Fruit fly (Drosophila melanogaster): Measurements from ENCODE around the gene CG8813.

Gene CG8813

dm6 chr2L:2830341-2830800, 39.1 kb upstream of the CG8813 start (continued):
- TF ChIP-seq ab (GFP tag; optimal IDR thresholded peaks at IDR 0.05) (peak; percentile 36), CG18599 (GFP tag; optimal IDR thresholded peaks at IDR 0.05) (peak; percentile 89), CG13894 (tag; optimal IDR thresholded peaks at IDR 0.05) (peak; percentile 8), nerfin-2 (GFP tag; IDR thresholded peaks at IDR 0.05; ENCODE audit: partially characterized antibody) (no peak), CG12236 (GFP tag; optimal IDR thresholded peaks at IDR 0.05) (peak; percentile 20), Six4 (GFP tag; optimal IDR thresholded peaks at IDR 0.05) (peak; percentile 86), Fer1 (GFP tag; optimal IDR thresholded peaks at IDR 0.05) (peak; percentile 89), jigr1 (GFP tag; IDR thresholded peaks at IDR 0.05) (no peak; the same call in 2 of the 3 replicates), wek (GFP tag; optimal IDR thresholded peaks at IDR 0.05) (no peak), gce (GFP tag; IDR thresholded peaks at IDR 0.05) (peak; percentile 27; the same call in 1 of the 3 replicates), CG43689 (GFP tag; IDR thresholded peaks at IDR 0.05) (no peak), CG11504 (tag; optimal IDR thresholded peaks at IDR 0.05) (peak; percentile 93), kay (GFP tag; optimal IDR thresholded peaks at IDR 0.05) (peak; percentile 79), sqz (GFP tag; optimal IDR thresholded peaks at IDR 0.05) (peak; percentile 74), mld (GFP tag; IDR thresholded peaks at IDR 0.05; ENCODE audit: partially characterized antibody) (no peak), zen2 (GFP tag; IDR thresholded peaks at IDR 0.05; ENCODE audit: partially characterized antibody) (no peak), maf-S (GFP tag; optimal IDR thresholded peaks at IDR 0.05) (peak; percentile 41), Eip74EF (GFP tag; optimal IDR thresholded peaks at IDR 0.05) (peak in 1 of 2 experiments; percentile 93), Dll (GFP tag; IDR thresholded peaks at IDR 0.05; ENCODE audit: partially characterized antibody) (no peak), CG33213 (GFP tag; optimal IDR thresholded peaks at IDR 0.05) (peak; percentile 47), CG17829 (tag; optimal IDR thresholded peaks at IDR 0.05) (peak; percentile 93), psq (GFP tag; optimal IDR thresholded peaks at IDR 0.05) (no peak), bsh (GFP tag; optimal IDR thresholded peaks at IDR 0.05) (peak; percentile 85 to 93), CG3163 (GFP tag; optimal IDR thresholded peaks at IDR 0.05) (no peak), gfzf (GFP tag; optimal IDR thresholded peaks at IDR 0.05) (no peak), fd96Cb (tag; optimal IDR thresholded peaks at IDR 0.05) (peak; percentile 89), chinmo (GFP tag; IDR thresholded peaks at IDR 0.05; ENCODE audit: partially characterized antibody) (no peak), slbo (GFP tag; IDR thresholded peaks at IDR 0.05) (no peak; the same call in 1 of the 2 replicates), CG2199 (GFP tag; IDR thresholded peaks at IDR 0.05) (no peak), CG31224 (GFP tag; IDR thresholded peaks at IDR 0.05) (peak; percentile 61), Rfx (GFP tag; IDR thresholded peaks at IDR 0.05) (peak; percentile 66), MESR4 (GFP tag; optimal IDR thresholded peaks at IDR 0.05) (no peak), Doc3 (GFP tag; IDR thresholded peaks at IDR 0.05; ENCODE audit: partially characterized antibody) (no peak), CG31441 (GFP tag; IDR thresholded peaks at IDR 0.05) (peak; percentile 94), Optix (GFP tag; IDR thresholded peaks at IDR 0.05) (peak; percentile 54; the same call in 2 of the 3 replicates), cwo (GFP tag; optimal IDR thresholded peaks at IDR 0.05) (peak; percentile 77), sima (GFP tag; optimal IDR thresholded peaks at IDR 0.05) (no peak), Vsx1 (GFP tag; optimal IDR thresholded peaks at IDR 0.05) (peak; percentile 77), ken (GFP tag; IDR thresholded peaks at IDR 0.05) (peak; percentile 31; the same call in 1 of the 3 replicates), bcd (GFP tag; optimal IDR thresholded peaks at IDR 0.05) (peak; percentile 90), CG16779 (GFP tag; IDR thresholded peaks at IDR 0.05) (no peak), lola (GFP tag; optimal IDR thresholded peaks at IDR 0.05) (peak in 1 of 3 experiments; percentile 97), CG13123 (GFP tag; optimal IDR thresholded peaks at IDR 0.05) (peak; percentile 45), ftz-f1 (GFP tag; optimal IDR thresholded peaks at IDR 0.05) (no peak), CG11696 (GFP tag; IDR thresholded peaks at IDR 0.05) (peak; percentile 25; the same call in 1 of the 2 replicates), CG15011 (GFP tag; optimal IDR thresholded peaks at IDR 0.05) (peak; percentile 86), luna (GFP tag; optimal IDR thresholded peaks at IDR 0.05) (no peak), CG13624 (GFP tag; optimal IDR thresholded peaks at IDR 0.05) (peak; percentile 60), ATbp (GFP tag; optimal IDR thresholded peaks at IDR 0.05) (peak; percentile 87)
